Fruit fly (Drosophila melanogaster): Measurements from ENCODE around the gene Cpr67Fa2.

- TF ChIP-seq EcR (GFP tag; optimal IDR thresholded peaks at IDR 0.05) (no peak), CG8478 (optimal IDR thresholded peaks at IDR 0.05) (no peak), usp (GFP tag; optimal IDR thresholded peaks at IDR 0.05) (no peak), psq (optimal IDR thresholded peaks at IDR 0.05) (no peak), pan (optimal IDR thresholded peaks at IDR 0.05) (no peak)
Observed at dm6 chr3L:10894159-10894558, 2.6 kb downstream of the Cpr67Fa2 start, which contains the start of gene Cpr67Fb.
